Worm (Caenorhabditis elegans) whole organism, L4/young adult: Measurements from ENCODE around the gene F54D5.5.

Experiments used
- W03F9.2 ChIP-seq: fragments of 150-350 bp; optimal IDR thresholded peaks from 2 replicates; lab custom pipeline; 2014; ENCODE audit warnings: missing biosample characterization, missing genetic modification characterization
- him-1 ChIP-seq: sonication (generic microtip); optimal IDR thresholded peaks from 2 replicates; lab custom pipeline; 2016; ENCODE audit warnings: missing genotype, missing genetic modification reagents, missing genetic modification characterization, missing compliant biosample characterization

ce11 chrII:11611462-11611861, 44.6 kb upstream of the F54D5.5 start:
- no peak for TF ChIP-seq him-1
- TF ChIP-seq W03F9.2 (tag; lab: Kevin White, UChicago), result no peak
